Fruit fly (Drosophila melanogaster): ENCODE measurements around the gene pll.
A peak's percentile ranks its signal among the peaks of the same experiment; 100 is the strongest.

pll gene

dm6 chr3R:27288202-27289135, 35.5 kb upstream of the pll start, which contains the start of the genes bigmax and Hmu (continued):
- peak; percentile 69 for TF ChIP-seq CG10979 (tag; optimal IDR thresholded peaks at IDR 0.05)
- peak; percentile 96 for TF ChIP-seq Scr (GFP tag; IDR thresholded peaks at IDR 0.05; ENCODE audit: partially characterized antibody)
- TF ChIP-seq CG8765 (GFP tag; IDR thresholded peaks at IDR 0.05), result peak; percentile 65
- peak; percentile 84 for TF ChIP-seq CG12942 (GFP tag; optimal IDR thresholded peaks at IDR 0.05)
- peak; percentile 78 for TF ChIP-seq CG10654 (GFP tag; optimal IDR thresholded peaks at IDR 0.05)
- TF ChIP-seq wek (GFP tag; optimal IDR thresholded peaks at IDR 0.05), result peak; percentile 13
- peak; percentile 68 for TF ChIP-seq Oli (tag; optimal IDR thresholded peaks at IDR 0.05)
- TF ChIP-seq Fer2 (tag; optimal IDR thresholded peaks at IDR 0.05), result peak; percentile 71
- TF ChIP-seq E2f2 (GFP tag; IDR thresholded peaks at IDR 0.05), result peak; percentile 61
- TF ChIP-seq Lim3 (GFP tag; IDR thresholded peaks at IDR 0.05), result peak; percentile 21; the same call in 1 of the 2 replicates
- peak; percentile 95 for TF ChIP-seq CG16813 (GFP tag; IDR thresholded peaks at IDR 0.05; ENCODE audit: partially characterized antibody)
- TF ChIP-seq CG1024 (GFP tag; IDR thresholded peaks at IDR 0.05), result peak; percentile 63; the same call in 1 of the 2 replicates
- peak; percentile 81 for TF ChIP-seq CG11085 (GFP tag; IDR thresholded peaks at IDR 0.05)
- TF ChIP-seq gce (GFP tag; IDR thresholded peaks at IDR 0.05), result peak; percentile 59; the same call in 1 of the 3 replicates
- peak; percentile 77 for TF ChIP-seq CG14014 (GFP tag; IDR thresholded peaks at IDR 0.05)
- peak; percentile 78 for TF ChIP-seq stc (GFP tag; IDR thresholded peaks at IDR 0.05)
- peak; percentile 95 for TF ChIP-seq ftz-f1 (GFP tag; optimal IDR thresholded peaks at IDR 0.05)
- peak; percentile 90 for TF ChIP-seq Hmr (GFP tag; optimal IDR thresholded peaks at IDR 0.05)
- peak; percentile 46 for TF ChIP-seq CG3995 (GFP tag; optimal IDR thresholded peaks at IDR 0.05)
- TF ChIP-seq CG18476 (GFP tag; optimal IDR thresholded peaks at IDR 0.05), result peak; percentile 84
- no peak for TF ChIP-seq Tbp (GFP tag; optimal IDR thresholded peaks at IDR 0.05)
- TF ChIP-seq CG11695 (GFP tag; IDR thresholded peaks at IDR 0.05), result peak; percentile 78; the same call in 2 of the 3 replicates
- TF ChIP-seq zfh2 (GFP tag; optimal IDR thresholded peaks at IDR 0.05), result peak; percentile 93
- TF ChIP-seq p53 (GFP tag; optimal IDR thresholded peaks at IDR 0.05), result peak; percentile 60
- TF ChIP-seq CG4617 (GFP tag; optimal IDR thresholded peaks at IDR 0.05; ENCODE audit: borderline replicate concordance), result peak; percentile 85
- peak; percentile 79 for TF ChIP-seq Fer1 (GFP tag; optimal IDR thresholded peaks at IDR 0.05)
- TF ChIP-seq toy (GFP tag; IDR thresholded peaks at IDR 0.05), result peak; percentile 52; the same call in 1 of the 2 replicates
- TF ChIP-seq CG5245 (GFP tag; optimal IDR thresholded peaks at IDR 0.05), result peak; percentile 53
- peak; percentile 82 for TF ChIP-seq CG4820 (GFP tag; optimal IDR thresholded peaks at IDR 0.05)
- peak; percentile 89 for TF ChIP-seq HmgZ (tag; optimal IDR thresholded peaks at IDR 0.05)
- peak; percentile 74 for TF ChIP-seq B-H1 (GFP tag; IDR thresholded peaks at IDR 0.05)
- TF ChIP-seq jigr1 (GFP tag; IDR thresholded peaks at IDR 0.05), result peak; percentile 74; the same call in 2 of the 3 replicates
- peak; percentile 86 for TF ChIP-seq CG1647 (GFP tag; optimal IDR thresholded peaks at IDR 0.05)
- peak; percentile 62; the same call in 1 of the 2 replicates for TF ChIP-seq CG14667 (GFP tag; IDR thresholded peaks at IDR 0.05)
- TF ChIP-seq CG1603 (tag; optimal IDR thresholded peaks at IDR 0.05), result peak; percentile 91
- peak; percentile 83 for TF ChIP-seq luna (GFP tag; optimal IDR thresholded peaks at IDR 0.05)
- peak; percentile 77 for TF ChIP-seq GATAe (GFP tag; conservative IDR thresholded peaks at IDR 0.05)
- peak; percentile 80 for TF ChIP-seq CG32772 (GFP tag; IDR thresholded peaks at IDR 0.05)
- TF ChIP-seq C15 (GFP tag; IDR thresholded peaks at IDR 0.05), result peak; percentile 58; the same call in 1 of the 3 replicates
- TF ChIP-seq shn (GFP tag; optimal IDR thresholded peaks at IDR 0.05), result peak; percentile 83
- peak; percentile 84 for TF ChIP-seq Hr3 (GFP tag; optimal IDR thresholded peaks at IDR 0.05)
- TF ChIP-seq unpg (GFP tag; optimal IDR thresholded peaks at IDR 0.05), result peak; percentile 82
- peak; percentile 86 for TF ChIP-seq CG12155 (GFP tag; optimal IDR thresholded peaks at IDR 0.05)
- peak; percentile 76 for TF ChIP-seq CG3163 (GFP tag; optimal IDR thresholded peaks at IDR 0.05)
- TF ChIP-seq nmo (GFP tag; optimal IDR thresholded peaks at IDR 0.05), result peak; percentile 94
- TF ChIP-seq dm (GFP tag; optimal IDR thresholded peaks at IDR 0.05), result peak; percentile 86
- peak; percentile 91 for TF ChIP-seq Antp (GFP tag; optimal IDR thresholded peaks at IDR 0.05)
- peak; percentile 17 for TF ChIP-seq Hand (GFP tag; optimal IDR thresholded peaks at IDR 0.05)
- peak; percentile 87 for TF ChIP-seq PHDP (tag; optimal IDR thresholded peaks at IDR 0.05)

Measured in whole organism, embryonic.